Fruit fly (Drosophila melanogaster) whole organism, embryonic: ENCODE measurements around the gene Ire1.

Experiments used
- Asciz ChIP-seq: fragments of 200-800 bp; sonication (Bioruptor generic); optimal IDR thresholded peaks from 2 replicates; lab custom pipeline; 2017; ENCODE audit warnings: missing biosample characterization, mild to moderate bottlenecking, missing genetic modification characterization, missing genetic modification reagents
- BtbVII ChIP-seq: fragments of 200-800 bp; sonication (Bioruptor generic); optimal IDR thresholded peaks from 3 replicates; lab custom pipeline; 2017; ENCODE audit warnings: missing biosample characterization, mild to moderate bottlenecking, missing genetic modification characterization
- CG10979 ChIP-seq: fragments of 200-800 bp; sonication (Bioruptor generic); optimal IDR thresholded peaks from 2 replicates; lab custom pipeline; 2018; ENCODE audit warnings: missing biosample characterization, mild to moderate bottlenecking, missing genetic modification characterization, moderate library complexity
- CG11247 ChIP-seq: fragments of 200-800 bp; sonication (Bioruptor generic); IDR thresholded peaks from 2 replicates; pipeline ENCODE4 v1.3.6; 2022; ENCODE audit warnings: missing biosample characterization, missing genetic modification characterization
- CG11456 ChIP-seq: fragments of 200-800 bp; sonication (Bioruptor generic); IDR thresholded peaks from 3 replicates; pipeline ENCODE4 v1.3.6; 2022; ENCODE audit warnings: missing biosample characterization, missing genetic modification characterization
- CG11696 ChIP-seq: fragments of 200-800 bp; sonication (Bioruptor generic); IDR thresholded peaks from 2 replicates; pipeline ENCODE4 v1.3.6; 2022; ENCODE audit warnings: missing biosample characterization, missing genetic modification characterization
- CG11723 ChIP-seq: fragments of 200-800 bp; sonication (Bioruptor generic); optimal IDR thresholded peaks from 2 replicates; lab custom pipeline; 2017; ENCODE audit warnings: missing biosample characterization, mild to moderate bottlenecking, missing genetic modification characterization
- CG13296 ChIP-seq: fragments of 200-800 bp; sonication (Bioruptor generic); optimal IDR thresholded peaks from 3 replicates; lab custom pipeline; 2018; ENCODE audit warnings: missing biosample characterization, mild to moderate bottlenecking, missing genetic modification characterization
- CG13894 ChIP-seq: fragments of 200-800 bp; sonication (Bioruptor generic); optimal IDR thresholded peaks from 3 replicates; lab custom pipeline; 2018; ENCODE audit warnings: missing biosample characterization, mild to moderate bottlenecking, missing genetic modification characterization, moderate library complexity
- CG14050 ChIP-seq: fragments of 200-800 bp; sonication (Bioruptor generic); IDR thresholded peaks from 3 replicates; pipeline ENCODE4 v1.3.6; 2022; ENCODE audit warnings: missing biosample characterization, missing genetic modification characterization
- CG14667 ChIP-seq: fragments of 200-800 bp; sonication (Bioruptor generic); IDR thresholded peaks from 2 replicates; pipeline ENCODE4 v1.3.6; 2022; ENCODE audit warnings: missing biosample characterization, missing genetic modification characterization
- CG16863 ChIP-seq: fragments of 200-800 bp; sonication (Bioruptor generic); optimal IDR thresholded peaks from 3 replicates; lab custom pipeline; 2016; ENCODE audit warnings: missing biosample characterization, missing genetic modification characterization
- CG17385 ChIP-seq: fragments of 200-800 bp; sonication (Bioruptor generic); optimal IDR thresholded peaks from 3 replicates; lab custom pipeline; 2018; ENCODE audit warnings: missing biosample characterization, mild to moderate bottlenecking, missing genetic modification characterization
- CG18764 ChIP-seq: fragments of 200-800 bp; sonication (Bioruptor generic); optimal IDR thresholded peaks from 3 replicates; lab custom pipeline; 2016; ENCODE audit warnings: missing biosample characterization, missing genetic modification characterization
- CG34422 ChIP-seq: fragments of 200-800 bp; sonication (Bioruptor generic); IDR thresholded peaks from 3 replicates; pipeline ENCODE4 v1.3.6; 2022; ENCODE audit warnings: missing biosample characterization, missing genetic modification characterization
- CG43689 ChIP-seq: fragments of 200-800 bp; sonication (Bioruptor generic); IDR thresholded peaks from 2 replicates; pipeline ENCODE4 v1.3.6; 2022; ENCODE audit warnings: missing biosample characterization, missing genetic modification characterization
- CG4424 ChIP-seq: fragments of 200-800 bp; sonication (Bioruptor generic); optimal IDR thresholded peaks from 3 replicates; lab custom pipeline; 2016; ENCODE audit warnings: missing biosample characterization, missing genetic modification characterization
- CG4707 ChIP-seq: fragments of 200-800 bp; sonication (Bioruptor generic); optimal IDR thresholded peaks from 2 replicates; lab custom pipeline; 2018; ENCODE audit warnings: missing biosample characterization, mild to moderate bottlenecking, missing genetic modification characterization, moderate library complexity
- CG6791 ChIP-seq: fragments of 200-800 bp; sonication (Bioruptor generic); IDR thresholded peaks from 3 replicates; pipeline ENCODE4 v1.3.6; 2022; ENCODE audit warnings: missing biosample characterization, missing genetic modification characterization; ENCODE audit not compliant: partially characterized antibody
- CG6813 ChIP-seq: fragments of 200-800 bp; sonication (Bioruptor generic); optimal IDR thresholded peaks from 2 replicates; lab custom pipeline; 2017; ENCODE audit warnings: missing biosample characterization, missing genetic modification characterization, mild to moderate bottlenecking, moderate library complexity, missing genetic modification reagents
- Dek ChIP-seq: fragments of 200-800 bp; sonication (Bioruptor generic); optimal IDR thresholded peaks from 3 replicates; lab custom pipeline; 2019; ENCODE audit warnings: missing biosample characterization, mild to moderate bottlenecking, missing genetic modification characterization, moderate library complexity
- Doc3 ChIP-seq: fragments of 200-800 bp; sonication (Bioruptor generic); IDR thresholded peaks from 3 replicates; pipeline ENCODE4 v1.3.6; 2022; ENCODE audit warnings: missing biosample characterization, missing genetic modification characterization; ENCODE audit not compliant: partially characterized antibody
- ERR ChIP-seq: fragments of 200-800 bp; sonication (Bioruptor generic); optimal IDR thresholded peaks from 2 replicates; lab custom pipeline; 2016; ENCODE audit warnings: missing biosample characterization, missing genetic modification characterization
- GATAe ChIP-seq: fragments of 200-800 bp; sonication (Bioruptor generic); conservative IDR thresholded peaks from 2 replicates; pipeline ENCODE4 v1.3.6; 2022; ENCODE audit warnings: missing biosample characterization, missing genetic modification characterization
- Gug ChIP-seq: fragments of 200-800 bp; sonication (Bioruptor generic); IDR thresholded peaks from 4 replicates; pipeline ENCODE4 v1.3.6; 2022; ENCODE audit warnings: missing biosample characterization, missing genetic modification characterization
- HmgZ ChIP-seq: fragments of 200-800 bp; sonication (Bioruptor generic); optimal IDR thresholded peaks from 2 replicates; lab custom pipeline; 2018; ENCODE audit warnings: missing biosample characterization, mild to moderate bottlenecking, missing genetic modification characterization
- Hmx ChIP-seq: fragments of 200-800 bp; sonication (Bioruptor generic); optimal IDR thresholded peaks from 2 replicates; lab custom pipeline; 2016; ENCODE audit warnings: missing biosample characterization, missing genetic modification characterization
- Hr3 ChIP-seq: fragments of 200-800 bp; sonication (Bioruptor generic); optimal IDR thresholded peaks from 3 replicates; lab custom pipeline; 2016; ENCODE audit warnings: missing biosample characterization, missing genetic modification characterization
- Lim3 ChIP-seq: fragments of 200-800 bp; sonication (Bioruptor generic); IDR thresholded peaks from 2 replicates; pipeline ENCODE4 v1.3.6; 2022; ENCODE audit warnings: missing biosample characterization, missing genetic modification characterization
- Meics ChIP-seq: fragments of 200-800 bp; sonication (Bioruptor generic); optimal IDR thresholded peaks from 2 replicates; lab custom pipeline; 2017; ENCODE audit warnings: missing biosample characterization, mild to moderate bottlenecking, missing genetic modification characterization
- Pdp1 ChIP-seq, 2 experiments: fragments of 200-800 bp; sonication (Bioruptor generic); optimal IDR thresholded peaks; 3 replicates each; lab custom pipeline; 2016; ENCODE audit warnings: missing biosample characterization in 2 of 2, missing genetic modification characterization in 2 of 2, mild to moderate bottlenecking in 1 of 2, moderate library complexity in 1 of 2
- Rx ChIP-seq: fragments of 200-800 bp; sonication (Bioruptor generic); IDR thresholded peaks from 2 replicates; pipeline ENCODE4 v1.3.6; 2022; ENCODE audit warnings: missing biosample characterization, missing genetic modification characterization
- Spps ChIP-seq: fragments of 200-800 bp; sonication (Bioruptor generic); optimal IDR thresholded peaks from 2 replicates; lab custom pipeline; 2018; ENCODE audit warnings: missing biosample characterization, mild to moderate bottlenecking, missing genetic modification characterization
- ab ChIP-seq: fragments of 200-800 bp; sonication (Bioruptor generic); optimal IDR thresholded peaks from 2 replicates; lab custom pipeline; 2016; ENCODE audit warnings: missing biosample characterization, missing genetic modification characterization
- aop ChIP-seq: fragments of 200-800 bp; sonication (Bioruptor generic); IDR thresholded peaks from 2 replicates; pipeline ENCODE4 v1.3.6; 2022; ENCODE audit warnings: missing biosample characterization, missing genetic modification characterization
- bsh ChIP-seq, 2 experiments: fragments of 200-800 bp; sonication (Bioruptor generic); optimal IDR thresholded peaks; 2 replicates each; lab custom pipeline; 2017 to 2018; ENCODE audit warnings: mild to moderate bottlenecking in 2 of 2, missing biosample characterization in 2 of 2, missing genetic modification characterization in 2 of 2, moderate library complexity in 1 of 2
- crc ChIP-seq: fragments of 200-800 bp; sonication (Bioruptor generic); optimal IDR thresholded peaks from 2 replicates; lab custom pipeline; 2016; ENCODE audit warnings: missing biosample characterization, missing genetic modification characterization
- dan ChIP-seq: fragments of 200-800 bp; sonication (Bioruptor generic); IDR thresholded peaks from 2 replicates; pipeline ENCODE4 v1.3.6; 2022; ENCODE audit warnings: missing biosample characterization, missing genetic modification characterization
- ftz-f1 ChIP-seq: fragments of 200-800 bp; sonication (Bioruptor generic); optimal IDR thresholded peaks from 2 replicates; lab custom pipeline; 2016; ENCODE audit warnings: missing biosample characterization, missing genetic modification characterization
- gce ChIP-seq: fragments of 200-800 bp; sonication (Bioruptor generic); IDR thresholded peaks from 3 replicates; pipeline ENCODE4 v1.3.6; 2022; ENCODE audit warnings: missing biosample characterization, missing genetic modification characterization
- gro ChIP-seq: fragments of 200-800 bp; sonication (Bioruptor generic); optimal IDR thresholded peaks from 2 replicates; lab custom pipeline; 2016; ENCODE audit warnings: missing biosample characterization, missing genetic modification characterization
- gsb-n ChIP-seq: fragments of 200-800 bp; sonication (Bioruptor generic); optimal IDR thresholded peaks from 3 replicates; lab custom pipeline; 2018; ENCODE audit warnings: missing biosample characterization, mild to moderate bottlenecking, missing genetic modification characterization
- her ChIP-seq: fragments of 200-800 bp; sonication (Bioruptor generic); optimal IDR thresholded peaks from 2 replicates; lab custom pipeline; 2016; ENCODE audit warnings: missing biosample characterization, missing genetic modification characterization
- kay ChIP-seq: fragments of 200-800 bp; sonication (Bioruptor generic); optimal IDR thresholded peaks from 2 replicates; lab custom pipeline; 2016; ENCODE audit warnings: missing biosample characterization, missing genetic modification characterization
- pb ChIP-seq: fragments of 200-800 bp; sonication (Bioruptor generic); optimal IDR thresholded peaks from 3 replicates; lab custom pipeline; 2016; ENCODE audit warnings: missing biosample characterization, missing genetic modification characterization
- repo ChIP-seq: fragments of 200-800 bp; sonication (Bioruptor generic); optimal IDR thresholded peaks from 2 replicates; lab custom pipeline; 2016; ENCODE audit warnings: missing biosample characterization, missing genetic modification characterization
- sens ChIP-seq: fragments of 200-800 bp; sonication (Bioruptor generic); peaks from one replicate; lab custom pipeline; 2016; ENCODE audit warnings: missing biosample characterization, missing genetic modification characterization
- stwl ChIP-seq: fragments of 200-800 bp; sonication (Bioruptor generic); optimal IDR thresholded peaks from 3 replicates; lab custom pipeline; 2018; ENCODE audit warnings: missing biosample characterization, mild to moderate bottlenecking, missing genetic modification characterization, moderate library complexity
- wor ChIP-seq: fragments of 200-800 bp; sonication (Bioruptor generic); IDR thresholded peaks from 2 replicates; pipeline ENCODE4 v1.3.6; 2022; ENCODE audit warnings: missing biosample characterization, missing genetic modification characterization
- zen ChIP-seq: fragments of 200-800 bp; sonication (Bioruptor generic); optimal IDR thresholded peaks from 3 replicates; lab custom pipeline; 2018; ENCODE audit warnings: missing biosample characterization, mild to moderate bottlenecking, missing genetic modification characterization, moderate library complexity
- zfh2 ChIP-seq: fragments of 200-800 bp; sonication (Bioruptor generic); optimal IDR thresholded peaks from 2 replicates; lab custom pipeline; 2016; ENCODE audit warnings: missing biosample characterization, missing genetic modification characterization

The Ire1 gene

DNA sequence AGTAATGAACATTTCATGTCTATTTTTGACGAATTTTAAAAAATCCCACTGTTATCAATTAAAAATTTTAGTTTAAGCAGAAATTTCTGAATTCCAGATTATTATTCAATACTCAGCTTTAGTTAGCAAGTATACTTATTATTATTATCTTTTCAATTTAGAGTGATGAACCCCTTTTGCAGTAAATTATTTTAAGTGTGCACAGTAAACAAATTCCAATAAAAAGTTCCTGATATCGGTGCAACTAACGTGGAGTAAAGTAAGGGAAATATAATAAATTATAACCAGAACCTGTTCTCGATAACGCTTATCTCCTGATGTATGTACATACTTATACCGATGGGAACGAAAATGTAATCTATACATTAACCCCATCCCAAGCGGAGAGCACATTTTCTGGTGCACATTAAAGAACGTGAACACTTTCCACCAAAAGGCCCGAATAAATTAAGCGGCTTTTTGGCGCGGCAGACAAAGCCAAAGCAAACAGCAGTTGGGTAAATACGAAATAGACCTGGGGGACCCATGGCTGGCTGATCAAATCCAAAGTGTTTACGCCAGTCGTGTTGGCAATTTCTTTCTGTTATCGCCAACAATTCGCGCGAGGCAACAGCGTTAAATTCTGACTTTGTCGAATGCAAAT lies 3.0 kb downstream of the Ire1 start (continued):
- no peak for TF ChIP-seq CG4707 (GFP tag; lab: Kevin White, UChicago)
- TF ChIP-seq Lim3 (GFP tag; lab: Robert Waterston, UW): no peak
- TF ChIP-seq her (GFP tag; lab: Kevin White, UChicago): peak; percentile 9
- no peak for TF ChIP-seq Spps (tag; lab: Kevin White, UChicago)
- no peak for TF ChIP-seq ab (GFP tag; lab: Kevin White, UChicago)
- TF ChIP-seq CG34422 (GFP tag; lab: Robert Waterston, UW): no peak
- TF ChIP-seq aop (GFP tag; lab: Robert Waterston, UW): no peak
- peak; percentile 12 for TF ChIP-seq repo (GFP tag; lab: Kevin White, UChicago)
- no peak for TF ChIP-seq CG16863 (GFP tag; lab: Kevin White, UChicago)
- TF ChIP-seq dan: no peak
- TF ChIP-seq CG14050 (GFP tag; lab: Robert Waterston, UW): no peak
- peak; percentile 26 for TF ChIP-seq Asciz
- no peak for TF ChIP-seq gce (GFP tag; lab: Robert Waterston, UW)
- TF ChIP-seq CG4424 (GFP tag; lab: Kevin White, UChicago): no peak
- no peak for TF ChIP-seq stwl (tag; lab: Kevin White, UChicago)
- no peak for TF ChIP-seq CG43689 (GFP tag; lab: Robert Waterston, UW)
- TF ChIP-seq BtbVII: peak; percentile 68
- no peak for TF ChIP-seq Dek (tag; lab: Kevin White, UChicago)
- TF ChIP-seq sens: peak; percentile 68
- TF ChIP-seq Rx (GFP tag; lab: Robert Waterston, UW): no peak
- TF ChIP-seq CG11723 (GFP tag; lab: Kevin White, UChicago): no peak
- TF ChIP-seq CG18764 (GFP tag; lab: Kevin White, UChicago): no peak
- no peak for TF ChIP-seq CG11456 (GFP tag; lab: Robert Waterston, UW)
- peak; percentile 31 for TF ChIP-seq HmgZ (tag; lab: Kevin White, UChicago)
- TF ChIP-seq CG11696: no peak
- no peak for TF ChIP-seq CG10979
- TF ChIP-seq kay: peak; percentile 1
- no peak for TF ChIP-seq wor (GFP tag; lab: Robert Waterston, UW)
- TF ChIP-seq Hr3 (GFP tag; lab: Kevin White, UChicago): no peak
- peak; percentile 37 for TF ChIP-seq zfh2 (GFP tag; lab: Kevin White, UChicago)
- no peak for TF ChIP-seq Gug
- TF ChIP-seq pb (GFP tag; lab: Kevin White, UChicago): no peak
- TF ChIP-seq CG17385 (GFP tag; lab: Kevin White, UChicago): peak; percentile 3
- TF ChIP-seq CG13894 (tag; lab: Kevin White, UChicago): no peak
- no peak for TF ChIP-seq GATAe (GFP tag; lab: Robert Waterston, UW)
- TF ChIP-seq CG6813 (GFP tag; lab: Kevin White, UChicago): peak; percentile 65
- TF ChIP-seq Meics (GFP tag; lab: Kevin White, UChicago): no peak
- no peak for TF ChIP-seq Hmx
- no peak for TF ChIP-seq Pdp1 (GFP tag; optimal IDR thresholded peaks at IDR 0.05; lab: Kevin White, UChicago)
- TF ChIP-seq crc: no peak
- TF ChIP-seq CG14667 (GFP tag; lab: Robert Waterston, UW): no peak
- TF ChIP-seq CG13296 (GFP tag; lab: Kevin White, UChicago): peak; percentile 29
- TF ChIP-seq ERR (GFP tag; lab: Kevin White, UChicago): peak; percentile 18
- no peak for TF ChIP-seq gsb-n
- TF ChIP-seq CG11247 (GFP tag; lab: Robert Waterston, UW): no peak
- TF ChIP-seq ftz-f1 (GFP tag; lab: Kevin White, UChicago): no peak
- no peak for TF ChIP-seq bsh (GFP tag; optimal IDR thresholded peaks at IDR 0.05; lab: Kevin White, UChicago)
- no peak for TF ChIP-seq Doc3 (GFP tag; lab: Robert Waterston, UW)
- TF ChIP-seq gro (GFP tag; lab: Kevin White, UChicago): peak; percentile 8
- no peak for TF ChIP-seq CG6791 (GFP tag; lab: Robert Waterston, UW)
- no peak for TF ChIP-seq zen
